ENCODE assay signal across 2 fruit fly cellular contexts in genomic region chrX:17302202-17303061, dm6.
TF ChIP-seq lines count a peak whose summit lies in the region.

No protein-coding gene starts in this region.

TF ChIP-seq in whole organism, adult, 20 proteins besides CTCF, POLR2A, EP300 and RAD21 (continued from another document):
- TF ChIP-seq Mnt (GFP tag; optimal IDR thresholded peaks at IDR 0.05; lab: Kevin White, UChicago): peak; percentile 85

TF ChIP-seq in whole organism, embryonic, 481 proteins besides CTCF, POLR2A, EP300 and RAD21 (continued from another document and continues in another):
- TF ChIP-seq CG5953 (GFP tag; IDR thresholded peaks at IDR 0.05; lab: Robert Waterston, UW) (no peak), fd64A (GFP tag; optimal IDR thresholded peaks at IDR 0.05; lab: Kevin White, UChicago) (no peak), sna (GFP tag; IDR thresholded peaks at IDR 0.05; lab: Robert Waterston, UW; ENCODE audit: partially characterized antibody) (no peak), al (GFP tag; IDR thresholded peaks at IDR 0.05; lab: Robert Waterston, UW) (no peak), CG8924 (tag; optimal IDR thresholded peaks at IDR 0.05; lab: Kevin White, UChicago) (no peak), tin (GFP tag; optimal IDR thresholded peaks at IDR 0.05; lab: Kevin White, UChicago) (no peak), CG3838 (GFP tag; optimal IDR thresholded peaks at IDR 0.05; lab: Kevin White, UChicago) (no peak), CG33557 (GFP tag; optimal IDR thresholded peaks at IDR 0.05; lab: Kevin White, UChicago) (no peak), Hr78 (GFP tag; optimal IDR thresholded peaks at IDR 0.05; lab: Kevin White, UChicago) (peak in 1 of 2 experiments; percentile 100), Dref (GFP tag; IDR thresholded peaks at IDR 0.05; lab: Robert Waterston, UW) (no peak), CG12236 (GFP tag; optimal IDR thresholded peaks at IDR 0.05; lab: Kevin White, UChicago) (no peak), CG2889 (GFP tag; IDR thresholded peaks at IDR 0.05; lab: Robert Waterston, UW) (no peak), CG4404 (GFP tag; IDR thresholded peaks at IDR 0.05; lab: Robert Waterston, UW) (no peak), nom (GFP tag; optimal IDR thresholded peaks at IDR 0.05; lab: Kevin White, UChicago) (peak; percentile 30), Sry-δ (GFP tag; optimal IDR thresholded peaks at IDR 0.05; lab: Kevin White, UChicago) (peak; percentile 13), gfzf (GFP tag; optimal IDR thresholded peaks at IDR 0.05; lab: Kevin White, UChicago) (peak; percentile 84), CG11093 (GFP tag; IDR thresholded peaks at IDR 0.05; lab: Robert Waterston, UW) (no peak), YL-1 (GFP tag; optimal IDR thresholded peaks at IDR 0.05; lab: Kevin White, UChicago) (peak; percentile 50), sd (tag; optimal IDR thresholded peaks at IDR 0.05; lab: Kevin White, UChicago) (peak; percentile 13), yki (optimal IDR thresholded peaks at IDR 0.05; lab: Kevin White, UChicago) (no peak), z (GFP tag; IDR thresholded peaks at IDR 0.05; lab: Robert Waterston, UW) (no peak), Jarid2 (GFP tag; optimal IDR thresholded peaks at IDR 0.05; lab: Kevin White, UChicago) (peak; percentile 36), Scr (GFP tag; IDR thresholded peaks at IDR 0.05; lab: Robert Waterston, UW; ENCODE audit: partially characterized antibody) (peak; percentile 33; the same call in 1 of the 2 replicates), ERR (GFP tag; optimal IDR thresholded peaks at IDR 0.05; lab: Kevin White, UChicago) (no peak), crol (GFP tag; IDR thresholded peaks at IDR 0.05; lab: Robert Waterston, UW) (peak; percentile 80), CG31365 (tag; optimal IDR thresholded peaks at IDR 0.05; lab: Kevin White, UChicago) (no peak), Ets65A (GFP tag; lab: Kevin White, UChicago) (no peak), pros (GFP tag; optimal IDR thresholded peaks at IDR 0.05; lab: Kevin White, UChicago) (peak; percentile 34), fru (optimal IDR thresholded peaks at IDR 0.05; lab: Kevin White, UChicago) (no peak), CG14667 (GFP tag; IDR thresholded peaks at IDR 0.05; lab: Robert Waterston, UW) (no peak), dm (GFP tag; optimal IDR thresholded peaks at IDR 0.05; lab: Kevin White, UChicago) (peak; percentile 18), CG5245 (GFP tag; optimal IDR thresholded peaks at IDR 0.05; lab: Kevin White, UChicago) (no peak), nerfin-2 (GFP tag; IDR thresholded peaks at IDR 0.05; lab: Robert Waterston, UW; ENCODE audit: partially characterized antibody) (no peak), Opbp (GFP tag; IDR thresholded peaks at IDR 0.05; lab: Robert Waterston, UW; ENCODE audit: partially characterized antibody) (0 out of 3 replicates have a peak, but pooled peaks have one; percentile 34), fu2 (GFP tag; optimal IDR thresholded peaks at IDR 0.05; lab: Kevin White, UChicago) (no peak), CG12942 (GFP tag; optimal IDR thresholded peaks at IDR 0.05; lab: Kevin White, UChicago) (no peak), CG13775 (GFP tag; optimal IDR thresholded peaks at IDR 0.05; lab: Kevin White, UChicago) (no peak), CG2129 (GFP tag; IDR thresholded peaks at IDR 0.05; lab: Robert Waterston, UW; ENCODE audit: partially characterized antibody) (no peak), CG10959 (GFP tag; IDR thresholded peaks at IDR 0.05; lab: Robert Waterston, UW) (no peak), CG11085 (GFP tag; IDR thresholded peaks at IDR 0.05; lab: Robert Waterston, UW) (no peak), Dp (GFP tag; optimal IDR thresholded peaks at IDR 0.05; lab: Kevin White, UChicago) (peak; percentile 15), Ets97D (GFP tag; optimal IDR thresholded peaks at IDR 0.05; lab: Kevin White, UChicago) (peak; percentile 12), Sin3A (optimal IDR thresholded peaks at IDR 0.05; lab: Kevin White, UChicago) (peak; percentile 38), CG14014 (GFP tag; IDR thresholded peaks at IDR 0.05; lab: Robert Waterston, UW) (no peak), CG18764 (GFP tag; optimal IDR thresholded peaks at IDR 0.05; lab: Kevin White, UChicago) (no peak), Dip3 (GFP tag; optimal IDR thresholded peaks at IDR 0.05; lab: Kevin White, UChicago) (no peak), CG11560 (tag; IDR thresholded peaks at IDR 0.05; lab: Robert Waterston, UW) (no peak), psq (GFP tag; optimal IDR thresholded peaks at IDR 0.05; lab: Kevin White, UChicago) (no peak), CG33213 (GFP tag; optimal IDR thresholded peaks at IDR 0.05; lab: Kevin White, UChicago) (no peak), Mad (GFP tag; optimal IDR thresholded peaks at IDR 0.05; lab: Kevin White, UChicago) (no peak), CG4854 (GFP tag; optimal IDR thresholded peaks at IDR 0.05; lab: Kevin White, UChicago) (no peak), CG10431 (GFP tag; optimal IDR thresholded peaks at IDR 0.05; lab: Kevin White, UChicago) (no peak), wek (GFP tag; optimal IDR thresholded peaks at IDR 0.05; lab: Kevin White, UChicago) (no peak), HLH4C (GFP tag; IDR thresholded peaks at IDR 0.05; lab: Robert Waterston, UW; ENCODE audit: partially characterized antibody) (no peak), CG15601 (tag; optimal IDR thresholded peaks at IDR 0.05; lab: Kevin White, UChicago) (no peak), sens (GFP tag; lab: Kevin White, UChicago) (peak; percentile 59), bbx (GFP tag; IDR thresholded peaks at IDR 0.05; lab: Robert Waterston, UW; ENCODE audit: partially characterized antibody) (peak; percentile 12; the same call in 1 of the 2 replicates), Oli (tag; optimal IDR thresholded peaks at IDR 0.05; lab: Kevin White, UChicago) (no peak), CG6272 (GFP tag; IDR thresholded peaks at IDR 0.05; lab: Robert Waterston, UW) (no peak), CG6654 (GFP tag; optimal IDR thresholded peaks at IDR 0.05; lab: Kevin White, UChicago) (no peak), E2f2 (GFP tag; IDR thresholded peaks at IDR 0.05; lab: Robert Waterston, UW) (peak; percentile 31), CG12219 (GFP tag; optimal IDR thresholded peaks at IDR 0.05; lab: Kevin White, UChicago) (no peak), eyg (GFP tag; optimal IDR thresholded peaks at IDR 0.05; lab: Kevin White, UChicago) (no peak), Bteb2 (GFP tag; optimal IDR thresholded peaks at IDR 0.05; lab: Kevin White, UChicago) (no peak), CG12071 (GFP tag; optimal IDR thresholded peaks at IDR 0.05; lab: Kevin White, UChicago) (no peak), zen2 (GFP tag; IDR thresholded peaks at IDR 0.05; lab: Robert Waterston, UW; ENCODE audit: partially characterized antibody) (no peak), CG2875 (GFP tag; optimal IDR thresholded peaks at IDR 0.05; lab: Kevin White, UChicago) (no peak), amos (GFP tag; IDR thresholded peaks at IDR 0.05; lab: Robert Waterston, UW; ENCODE audit: partially characterized antibody) (peak; percentile 34), zen (tag; optimal IDR thresholded peaks at IDR 0.05; lab: Kevin White, UChicago) (no peak), CG1792 (GFP tag; optimal IDR thresholded peaks at IDR 0.05; lab: Kevin White, UChicago) (no peak), NfI (GFP tag; optimal IDR thresholded peaks at IDR 0.05; lab: Kevin White, UChicago) (no peak), CG10209 (GFP tag; optimal IDR thresholded peaks at IDR 0.05; lab: Kevin White, UChicago) (no peak), unpg (GFP tag; optimal IDR thresholded peaks at IDR 0.05; lab: Kevin White, UChicago) (no peak), CG17328 (GFP tag; IDR thresholded peaks at IDR 0.05; lab: Robert Waterston, UW) (no peak), CG2712 (tag; optimal IDR thresholded peaks at IDR 0.05; lab: Kevin White, UChicago) (peak; percentile 18), Myb (GFP tag; optimal IDR thresholded peaks at IDR 0.05; lab: Kevin White, UChicago) (peak; percentile 13), mld (GFP tag; IDR thresholded peaks at IDR 0.05; lab: Robert Waterston, UW; ENCODE audit: partially characterized antibody) (no peak), CG10267 (tag; optimal IDR thresholded peaks at IDR 0.05; lab: Kevin White, UChicago) (no peak), unc-4 (GFP tag; IDR thresholded peaks at IDR 0.05; lab: Robert Waterston, UW; ENCODE audit: partially characterized antibody) (no peak), ken (GFP tag; IDR thresholded peaks at IDR 0.05; lab: Robert Waterston, UW) (no peak), sima (GFP tag; optimal IDR thresholded peaks at IDR 0.05; lab: Kevin White, UChicago) (no peak), Rx (GFP tag; IDR thresholded peaks at IDR 0.05; lab: Robert Waterston, UW) (no peak), sc (optimal IDR thresholded peaks at IDR 0.05; lab: Kevin White, UChicago) (no peak), sc (GFP tag; optimal IDR thresholded peaks at IDR 0.05; lab: Kevin White, UChicago) (no peak), gcm (GFP tag; optimal IDR thresholded peaks at IDR 0.05; lab: Kevin White, UChicago) (peak; percentile 56), CG8765 (GFP tag; IDR thresholded peaks at IDR 0.05; lab: Robert Waterston, UW) (no peak), CG7963 (GFP tag; IDR thresholded peaks at IDR 0.05; lab: Robert Waterston, UW; ENCODE audit: partially characterized antibody) (no peak), Nf-YB (GFP tag; optimal IDR thresholded peaks at IDR 0.05; lab: Kevin White, UChicago) (no peak), wdn (GFP tag; IDR thresholded peaks at IDR 0.05; lab: Robert Waterston, UW) (no peak), D (optimal IDR thresholded peaks at IDR 0.05; lab: Kevin White, UChicago) (no peak), D (GFP tag; optimal IDR thresholded peaks at IDR 0.05; lab: Kevin White, UChicago) (no peak), Hr39 (optimal IDR thresholded peaks at IDR 0.05; lab: Kevin White, UChicago) (no peak), CG6175 (GFP tag; IDR thresholded peaks at IDR 0.05; lab: Robert Waterston, UW) (no peak), org-1 (GFP tag; optimal IDR thresholded peaks at IDR 0.05; lab: Kevin White, UChicago) (no peak), CG3407 (GFP tag; optimal IDR thresholded peaks at IDR 0.05; lab: Kevin White, UChicago) (no peak), CG9797 (GFP tag; optimal IDR thresholded peaks at IDR 0.05; lab: Kevin White, UChicago) (peak; percentile 62), Ptx1 (GFP tag; IDR thresholded peaks at IDR 0.05; lab: Robert Waterston, UW) (no peak), Dll (GFP tag; IDR thresholded peaks at IDR 0.05; lab: Robert Waterston, UW; ENCODE audit: partially characterized antibody) (no peak), Dek (tag; optimal IDR thresholded peaks at IDR 0.05; lab: Kevin White, UChicago) (no peak), Nf-YC (tag; optimal IDR thresholded peaks at IDR 0.05; lab: Kevin White, UChicago) (no peak), ab (GFP tag; optimal IDR thresholded peaks at IDR 0.05; lab: Kevin White, UChicago) (no peak), Ada2b (GFP tag; IDR thresholded peaks at IDR 0.05; lab: Robert Waterston, UW) (no peak), CG13287 (GFP tag; IDR thresholded peaks at IDR 0.05; lab: Robert Waterston, UW; ENCODE audit: partially characterized antibody) (peak; percentile 50; the same call in 1 of the 2 replicates), CG17361 (GFP tag; IDR thresholded peaks at IDR 0.05; lab: Robert Waterston, UW) (0 out of 3 replicates have a peak, but pooled peaks have one; percentile 10), gsb-n (tag; optimal IDR thresholded peaks at IDR 0.05; lab: Kevin White, UChicago) (no peak), CG15514 (GFP tag; optimal IDR thresholded peaks at IDR 0.05; lab: Kevin White, UChicago) (no peak), pan (optimal IDR thresholded peaks at IDR 0.05; lab: Kevin White, UChicago) (no peak), pan (GFP tag; optimal IDR thresholded peaks at IDR 0.05 in 1 of 2, IDR thresholded peaks at IDR 0.05 in 1 of 2) (no peak), CG4360 (GFP tag; IDR thresholded peaks at IDR 0.05; lab: Robert Waterston, UW) (peak; percentile 82), Hmr (GFP tag; optimal IDR thresholded peaks at IDR 0.05; lab: Kevin White, UChicago) (no peak), BEAF-32 (GFP tag; optimal IDR thresholded peaks at IDR 0.05; lab: Kevin White, UChicago) (peak; percentile 60), wor (GFP tag; IDR thresholded peaks at IDR 0.05; lab: Robert Waterston, UW) (no peak), CG4730 (GFP tag; IDR thresholded peaks at IDR 0.05; lab: Robert Waterston, UW) (no peak), tup (GFP tag; optimal IDR thresholded peaks at IDR 0.05; lab: Kevin White, UChicago) (no peak), CG12769 (tag; optimal IDR thresholded peaks at IDR 0.05; lab: Kevin White, UChicago) (peak; percentile 38), CG15479 (GFP tag; optimal IDR thresholded peaks at IDR 0.05; lab: Kevin White, UChicago) (peak; percentile 22), Fer2 (tag; optimal IDR thresholded peaks at IDR 0.05; lab: Kevin White, UChicago) (no peak), CG4282 (GFP tag; optimal IDR thresholded peaks at IDR 0.05; lab: Kevin White, UChicago) (no peak), sqz (GFP tag; optimal IDR thresholded peaks at IDR 0.05; lab: Kevin White, UChicago) (no peak), tx (GFP tag; optimal IDR thresholded peaks at IDR 0.05; lab: Kevin White, UChicago) (no peak), Ssrp (tag; optimal IDR thresholded peaks at IDR 0.05; lab: Kevin White, UChicago) (no peak), Sry-β (GFP tag; optimal IDR thresholded peaks at IDR 0.05; lab: Kevin White, UChicago) (no peak), ci (GFP tag; IDR thresholded peaks at IDR 0.05; lab: Robert Waterston, UW) (no peak), stwl (tag; optimal IDR thresholded peaks at IDR 0.05; lab: Kevin White, UChicago) (peak; percentile 1), CG32772 (GFP tag; IDR thresholded peaks at IDR 0.05; lab: Robert Waterston, UW) (no peak), CG3065 (GFP tag; optimal IDR thresholded peaks at IDR 0.05; lab: Kevin White, UChicago) (no peak), NK7.1 (GFP tag; optimal IDR thresholded peaks at IDR 0.05; lab: Kevin White, UChicago) (no peak), sisA (GFP tag; IDR thresholded peaks at IDR 0.05; lab: Robert Waterston, UW) (no peak), twi (tag; optimal IDR thresholded peaks at IDR 0.05; lab: Kevin White, UChicago) (peak; percentile 27), CG17612 (GFP tag; IDR thresholded peaks at IDR 0.05; lab: Robert Waterston, UW) (no peak), MESR4 (GFP tag; optimal IDR thresholded peaks at IDR 0.05; lab: Kevin White, UChicago) (peak; percentile 91), CG17912 (GFP tag; optimal IDR thresholded peaks at IDR 0.05; lab: Kevin White, UChicago) (no peak), CG17829 (tag; optimal IDR thresholded peaks at IDR 0.05; lab: Kevin White, UChicago) (no peak), CG2202 (tag; optimal IDR thresholded peaks at IDR 0.05; lab: Kevin White, UChicago) (no peak), CG17186 (GFP tag; optimal IDR thresholded peaks at IDR 0.05; lab: Kevin White, UChicago) (no peak)
